Worm (Caenorhabditis elegans): ENCODE results near the gene pid-1.

pid-1 gene

ce11 chrII:7642016-7642653 lies 48.2 kb downstream of the pid-1 start (continued):
- TF ChIP-seq ceh-14 (tag; optimal IDR thresholded peaks at IDR 0.05) (no peak), fkh-6 (tag; optimal IDR thresholded peaks at IDR 0.05) (no peak), pat-9 (tag; optimal IDR thresholded peaks at IDR 0.05) (no peak), ceh-31 (tag; optimal IDR thresholded peaks at IDR 0.05) (peak; percentile 68), nhr-11 (tag; optimal IDR thresholded peaks at IDR 0.05) (no peak), nhr-232 (tag; optimal IDR thresholded peaks at IDR 0.05) (no peak), rnt-1 (tag; optimal IDR thresholded peaks at IDR 0.05) (peak; percentile 67), madf-2 (tag; optimal IDR thresholded peaks at IDR 0.05) (no peak), gmeb-2 (tag; optimal IDR thresholded peaks at IDR 0.05) (no peak), ceh-18 (tag; optimal IDR thresholded peaks at IDR 0.05) (peak; percentile 95), hlh-13 (GFP tag; optimal IDR thresholded peaks at IDR 0.05) (no peak), ref-2 (tag; optimal IDR thresholded peaks at IDR 0.05) (no peak), ceh-30 (tag; optimal IDR thresholded peaks at IDR 0.05) (no peak), ceh-48 (tag; optimal IDR thresholded peaks at IDR 0.05) (no peak), unc-86 (tag; optimal IDR thresholded peaks at IDR 0.05) (no peak), nfya-1 (tag; optimal IDR thresholded peaks at IDR 0.05) (peak; percentile 67), ama-1 (optimal IDR thresholded peaks at IDR 0.05) (no peak), ceh-34 (tag; optimal IDR thresholded peaks at IDR 0.05) (peak; percentile 74), pag-3 (tag; optimal IDR thresholded peaks at IDR 0.05; ENCODE audit: borderline replicate concordance) (no peak), ceh-22 (tag; optimal IDR thresholded peaks at IDR 0.05) (no peak), tbx-2 (tag; optimal IDR thresholded peaks at IDR 0.05) (peak; percentile 57), C08G9.2 (tag; optimal IDR thresholded peaks at IDR 0.05) (no peak), lin-11 (tag; optimal IDR thresholded peaks at IDR 0.05) (no peak), hlh-30 (tag; optimal IDR thresholded peaks at IDR 0.05; ENCODE audit: insufficient read depth) (peak; percentile 10), zip-5 (tag; optimal IDR thresholded peaks at IDR 0.05) (no peak), eyg-1 (tag; optimal IDR thresholded peaks at IDR 0.05) (no peak), pha-4 (tag; optimal IDR thresholded peaks at IDR 0.05) (no peak), pros-1 (tag; optimal IDR thresholded peaks at IDR 0.05) (peak; percentile 38), unc-3 (GFP tag; conservative IDR thresholded peaks at IDR 0.05) (no peak), unc-3 (tag; optimal IDR thresholded peaks at IDR 0.05) (peak; percentile 5), K02D7.2 (tag; optimal IDR thresholded peaks at IDR 0.05) (no peak), sox-2 (GFP tag; IDR thresholded peaks at IDR 0.05) (no peak), Y22D7AL.16 (tag; optimal IDR thresholded peaks at IDR 0.05) (no peak), ceh-9 (tag; optimal IDR thresholded peaks at IDR 0.05) (no peak), dve-1 (tag; optimal IDR thresholded peaks at IDR 0.05) (no peak), ttx-3 (tag; optimal IDR thresholded peaks at IDR 0.05) (no peak), hlh-6 (tag; optimal IDR thresholded peaks at IDR 0.05) (no peak), npax-4 (tag; optimal IDR thresholded peaks at IDR 0.05) (no peak), lim-6 (tag; optimal IDR thresholded peaks at IDR 0.05) (no peak), che-1 (tag; optimal IDR thresholded peaks at IDR 0.05) (no peak), pha-2 (tag; optimal IDR thresholded peaks at IDR 0.05) (no peak)

- TF ChIP-seq unc-42 (tag; optimal IDR thresholded peaks at IDR 0.05), result peak; percentile 9
- TF ChIP-seq K02D7.2 (tag; optimal IDR thresholded peaks at IDR 0.05), result no peak
- no peak for TF ChIP-seq hlh-8 (tag; optimal IDR thresholded peaks at IDR 0.05)
- no peak for TF ChIP-seq gmeb-2 (tag; optimal IDR thresholded peaks at IDR 0.05)
- TF ChIP-seq pat-9 (tag; optimal IDR thresholded peaks at IDR 0.05), result peak; percentile 1
- peak; percentile 72 for TF ChIP-seq ceh-18 (tag; optimal IDR thresholded peaks at IDR 0.05)
Observed at ce11 chrII:7640161-7640841, 50.1 kb downstream of the pid-1 start.
